Fruit fly (Drosophila melanogaster): Measurements from ENCODE around the gene CG18508.

The CG18508 gene

DNA sequence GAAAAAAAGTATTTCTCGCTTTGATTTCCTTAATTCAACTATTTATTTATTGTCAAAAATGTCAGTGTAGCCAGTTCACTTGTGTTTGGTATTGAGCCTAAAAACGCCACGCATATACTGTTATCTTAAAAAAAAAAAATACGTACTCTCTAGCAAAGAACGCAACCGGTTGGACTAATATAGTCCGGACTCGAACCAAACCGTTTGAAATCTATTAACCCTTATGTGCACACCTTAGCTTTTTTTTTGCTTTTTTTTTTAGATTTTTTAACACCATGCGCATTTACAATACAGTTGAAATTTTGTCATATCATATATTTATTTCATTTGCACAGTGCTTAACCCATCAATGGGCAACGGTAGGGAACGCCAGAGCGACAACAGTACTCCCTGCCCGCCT, at the start of gene CG18508:
Gene CG18508, minus strand, starts transcription at position 69 of the 400 bp plus-strand sequence.
- no peak for TF ChIP-seq CG17801 (GFP tag; optimal IDR thresholded peaks at IDR 0.05; ENCODE audit: partially characterized antibody)

DNA sequence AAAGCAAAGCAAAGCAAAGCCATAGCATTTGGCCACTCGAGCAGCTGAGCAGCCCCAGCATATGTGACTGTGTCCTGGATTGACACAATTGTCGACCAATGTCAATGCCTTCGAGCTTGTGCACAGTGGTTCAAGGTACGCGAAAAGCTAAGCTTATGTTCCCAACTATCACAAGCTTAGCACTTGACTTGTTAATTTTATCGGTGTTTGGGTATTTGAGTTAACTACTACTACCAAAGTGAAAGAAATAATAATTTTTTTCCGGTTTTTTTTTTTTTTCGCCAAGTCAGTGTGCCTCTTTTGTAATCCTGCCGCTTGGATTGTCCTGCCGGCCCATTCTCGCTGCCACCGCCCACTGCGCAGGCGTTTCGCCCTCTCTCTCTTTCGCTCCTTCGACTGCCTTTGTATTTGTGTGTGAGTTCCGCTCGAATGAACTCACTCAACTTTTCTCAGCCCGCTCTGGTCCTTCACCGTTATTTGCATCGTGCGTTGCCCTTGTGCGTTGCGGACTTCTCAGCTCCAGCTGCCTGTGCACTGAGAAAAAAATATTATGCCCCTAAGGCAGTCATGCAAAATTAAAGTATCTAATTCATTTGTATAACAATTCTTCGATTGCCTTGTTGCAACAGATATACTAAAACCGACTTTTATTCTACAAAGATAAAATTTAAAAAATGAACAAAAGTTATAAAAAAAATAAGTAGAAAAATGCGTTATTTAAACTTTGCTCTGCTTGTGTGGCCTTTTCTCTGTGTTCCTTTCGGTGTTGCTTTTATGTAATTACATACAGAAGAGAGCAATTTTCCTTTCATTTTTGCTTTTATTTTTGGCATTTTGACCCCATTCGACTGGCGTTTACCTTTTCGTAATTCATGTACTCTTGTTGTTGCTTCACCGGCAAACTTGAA, 33.2 kb upstream of the CG18508 start:
- no peak for TF ChIP-seq CG17801 (GFP tag; optimal IDR thresholded peaks at IDR 0.05; ENCODE audit: partially characterized antibody)

DNA sequence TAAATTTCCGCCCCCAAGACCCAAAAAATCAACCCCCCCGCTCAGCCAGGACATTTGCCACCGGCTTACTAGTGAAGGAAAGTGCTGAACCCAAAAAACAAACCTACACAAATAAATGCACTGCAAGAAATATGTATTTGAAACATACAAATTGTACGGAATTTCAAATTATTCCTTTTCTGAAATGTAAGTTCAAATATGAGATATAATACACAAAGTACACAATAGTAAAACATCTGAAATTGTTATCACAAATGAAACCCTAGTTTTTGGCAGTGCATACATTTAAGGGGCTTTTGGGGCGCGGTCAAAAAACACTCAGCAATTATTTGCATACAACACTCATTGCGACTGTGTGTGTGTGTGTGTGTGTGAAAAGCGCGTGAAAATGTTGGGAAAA, 20.8 kb upstream of the CG18508 start:
- no peak for TF ChIP-seq CG17801 (GFP tag; optimal IDR thresholded peaks at IDR 0.05; ENCODE audit: partially characterized antibody)

DNA sequence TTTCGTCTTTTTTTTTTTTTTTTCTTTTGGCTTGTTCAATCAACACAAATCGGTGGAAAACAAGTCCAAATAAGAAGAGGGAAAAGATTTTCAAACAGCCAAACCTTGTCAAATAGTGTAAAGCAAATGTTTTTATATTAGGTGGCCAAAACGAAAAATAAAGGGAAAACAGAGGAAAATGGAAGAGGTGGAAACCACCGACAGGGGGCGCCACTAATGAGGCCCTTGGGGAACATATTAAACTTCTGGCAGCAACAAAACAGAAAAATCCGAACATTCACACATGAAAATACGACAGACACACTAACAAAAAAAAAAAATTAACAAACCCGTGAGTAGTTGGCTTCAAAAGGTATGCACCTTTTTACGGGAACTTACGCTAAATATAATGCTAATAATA, 19.4 kb upstream of the CG18508 start:
- TF ChIP-seq CG17801 (GFP tag; optimal IDR thresholded peaks at IDR 0.05; ENCODE audit: partially characterized antibody), result no peak

DNA sequence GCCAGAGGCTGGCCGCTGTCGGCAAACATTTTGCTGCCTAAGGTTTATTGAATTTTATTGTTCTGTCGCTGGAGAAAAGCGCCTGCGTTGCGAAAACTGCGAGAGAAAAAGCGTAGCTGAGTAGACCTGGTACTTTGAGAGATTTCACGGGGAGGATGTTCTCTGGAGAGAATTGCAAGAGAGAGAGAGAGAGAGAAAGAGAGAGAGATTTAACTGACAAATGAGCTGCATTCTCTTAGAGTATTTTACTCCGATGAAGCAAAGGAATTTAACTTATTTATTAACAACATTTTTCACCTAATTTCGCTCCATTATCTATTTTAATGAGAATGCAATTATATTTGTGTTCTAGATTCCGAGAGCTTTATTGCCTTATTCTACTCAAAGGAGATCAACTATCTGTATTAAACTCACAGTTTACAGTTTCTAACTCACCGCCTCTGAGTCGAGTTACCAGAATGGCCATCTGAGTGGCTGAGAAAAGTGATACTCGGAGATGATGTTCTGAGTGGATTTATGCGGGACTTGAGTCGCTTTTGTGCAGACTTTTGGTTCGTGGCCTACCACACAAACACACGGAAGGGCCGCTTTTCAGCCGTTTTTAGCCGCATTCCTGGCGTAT, 18.0 kb upstream of the CG18508 start:
- TF ChIP-seq CG17801 (GFP tag; optimal IDR thresholded peaks at IDR 0.05; ENCODE audit: partially characterized antibody), result no peak

DNA sequence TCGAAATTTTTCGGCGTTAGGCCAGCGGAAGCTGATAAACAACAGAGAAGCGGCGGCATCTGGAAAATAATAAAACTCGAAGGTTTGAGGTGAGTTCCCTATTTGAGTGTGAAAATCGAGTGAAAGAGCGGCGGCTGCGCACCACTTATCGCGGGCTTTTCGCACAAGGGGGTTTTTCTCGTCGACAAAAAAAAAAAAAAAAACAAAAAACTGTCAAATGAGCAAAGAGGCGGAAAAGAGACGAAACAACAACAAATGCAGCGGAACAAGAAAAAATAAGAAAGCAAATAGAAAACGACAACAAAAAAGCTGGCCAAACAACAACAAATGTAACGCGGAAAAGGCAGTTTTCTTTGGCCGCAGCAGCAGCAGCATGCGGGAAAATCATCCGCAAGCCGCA, 16.8 kb upstream of the CG18508 start:
- no peak for TF ChIP-seq CG17801 (GFP tag; optimal IDR thresholded peaks at IDR 0.05; ENCODE audit: partially characterized antibody)

DNA sequence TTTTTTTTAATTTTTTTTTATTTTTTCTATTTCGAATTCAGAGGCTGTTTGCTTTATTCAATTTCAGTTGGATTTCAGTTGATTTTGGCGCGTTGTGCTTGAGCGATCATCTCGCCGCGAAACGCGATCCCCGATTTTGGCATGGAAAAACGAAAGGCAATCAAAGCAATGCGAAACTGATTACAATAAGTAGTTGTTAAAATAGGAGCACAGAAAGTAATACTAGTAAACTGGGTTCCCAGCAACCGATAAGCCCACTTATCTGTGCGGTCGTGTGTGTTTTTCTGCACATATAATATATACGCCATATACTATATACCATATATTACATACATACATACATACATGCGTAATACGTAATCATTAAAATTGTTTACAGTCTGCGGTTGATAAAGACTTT, 16.2 kb upstream of the CG18508 start:
- TF ChIP-seq CG17801 (GFP tag; optimal IDR thresholded peaks at IDR 0.05; ENCODE audit: partially characterized antibody), result no peak

DNA sequence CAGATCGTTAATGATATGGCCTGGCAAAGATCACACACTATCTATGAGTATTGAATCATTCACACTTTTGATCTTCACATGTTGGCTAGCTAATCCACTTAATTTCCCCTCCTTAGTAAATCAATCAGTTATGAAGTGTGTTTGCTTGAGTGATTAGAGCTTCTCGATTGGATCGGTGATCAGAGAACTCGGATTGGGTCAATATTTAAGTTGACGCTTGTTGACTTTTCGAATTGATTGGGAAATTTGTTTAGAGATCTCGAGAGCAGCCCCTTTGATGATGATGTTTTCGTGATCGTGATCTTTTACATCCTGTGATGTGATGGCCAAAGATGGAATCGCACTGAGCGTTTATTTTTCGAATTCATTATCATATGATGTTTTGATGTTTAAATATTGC, 15.5 kb upstream of the CG18508 start:
- no peak for TF ChIP-seq CG17801 (GFP tag; optimal IDR thresholded peaks at IDR 0.05; ENCODE audit: partially characterized antibody)

DNA sequence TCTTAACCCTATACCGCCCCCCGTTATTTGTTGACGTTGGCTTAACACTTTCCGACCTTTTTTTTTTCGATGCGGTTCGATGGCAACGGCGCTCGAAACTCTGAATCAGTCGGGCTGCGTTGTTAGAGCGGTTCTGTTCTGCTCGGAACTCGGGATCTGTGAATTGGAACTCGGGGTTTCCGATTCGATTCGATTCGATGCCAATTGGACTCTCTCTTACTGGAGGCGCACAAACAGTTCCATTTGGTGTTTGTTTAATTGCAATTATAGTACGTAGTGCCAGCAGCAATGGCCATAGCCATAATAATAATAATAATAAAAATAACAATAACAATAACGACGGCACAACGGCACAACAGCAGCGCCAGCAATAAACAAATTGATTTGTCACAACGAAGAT, 14.7 kb upstream of the CG18508 start:
- TF ChIP-seq CG17801 (GFP tag; optimal IDR thresholded peaks at IDR 0.05; ENCODE audit: partially characterized antibody), result no peak

DNA sequence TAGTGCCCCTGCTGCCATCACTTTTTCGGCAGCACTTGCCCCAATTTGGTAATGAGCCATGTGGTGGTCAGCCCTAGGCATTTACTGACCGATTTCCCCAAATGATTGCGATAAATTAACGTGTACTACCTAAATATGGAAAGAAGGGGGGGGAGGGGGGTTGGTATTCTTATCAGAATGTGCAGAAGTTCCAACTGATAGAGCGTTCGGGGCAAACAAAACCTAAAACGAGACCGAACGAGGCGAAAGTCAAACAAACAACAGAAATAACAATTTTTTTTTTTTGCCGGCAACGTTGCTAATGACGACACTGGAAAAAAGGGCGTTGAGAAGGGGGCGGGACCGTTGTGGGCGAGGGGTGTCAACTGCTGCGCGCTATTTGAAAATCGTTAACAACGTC, 13.6 kb upstream of the CG18508 start:
- TF ChIP-seq CG17801 (GFP tag; optimal IDR thresholded peaks at IDR 0.05; ENCODE audit: partially characterized antibody), result no peak

DNA sequence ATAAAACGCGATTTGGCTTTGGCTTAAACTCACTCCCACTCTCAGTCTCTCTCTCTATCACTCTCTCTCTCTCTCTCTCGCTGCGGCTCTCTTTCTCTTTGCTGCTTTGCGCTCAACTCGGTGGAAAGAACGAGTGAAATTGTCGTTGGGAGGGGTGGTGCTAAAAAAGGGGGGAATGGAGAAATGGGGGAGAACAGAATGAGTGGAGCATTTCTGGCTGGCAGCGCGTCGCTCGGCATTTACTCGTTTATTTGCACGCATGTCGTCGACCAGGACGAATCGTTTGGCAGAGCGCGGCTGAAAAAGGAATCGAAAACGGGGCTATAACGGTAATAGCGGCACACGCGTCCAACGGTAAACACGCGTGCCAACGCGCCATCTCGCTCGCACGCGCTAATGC, 3.3 kb upstream of the CG18508 start, which contains the start of gene dnc:
Gene dnc, plus strand, starts transcription at position 248 of the 400 bp plus-strand sequence.
- no peak for TF ChIP-seq CG17801 (GFP tag; optimal IDR thresholded peaks at IDR 0.05; ENCODE audit: partially characterized antibody)

DNA sequence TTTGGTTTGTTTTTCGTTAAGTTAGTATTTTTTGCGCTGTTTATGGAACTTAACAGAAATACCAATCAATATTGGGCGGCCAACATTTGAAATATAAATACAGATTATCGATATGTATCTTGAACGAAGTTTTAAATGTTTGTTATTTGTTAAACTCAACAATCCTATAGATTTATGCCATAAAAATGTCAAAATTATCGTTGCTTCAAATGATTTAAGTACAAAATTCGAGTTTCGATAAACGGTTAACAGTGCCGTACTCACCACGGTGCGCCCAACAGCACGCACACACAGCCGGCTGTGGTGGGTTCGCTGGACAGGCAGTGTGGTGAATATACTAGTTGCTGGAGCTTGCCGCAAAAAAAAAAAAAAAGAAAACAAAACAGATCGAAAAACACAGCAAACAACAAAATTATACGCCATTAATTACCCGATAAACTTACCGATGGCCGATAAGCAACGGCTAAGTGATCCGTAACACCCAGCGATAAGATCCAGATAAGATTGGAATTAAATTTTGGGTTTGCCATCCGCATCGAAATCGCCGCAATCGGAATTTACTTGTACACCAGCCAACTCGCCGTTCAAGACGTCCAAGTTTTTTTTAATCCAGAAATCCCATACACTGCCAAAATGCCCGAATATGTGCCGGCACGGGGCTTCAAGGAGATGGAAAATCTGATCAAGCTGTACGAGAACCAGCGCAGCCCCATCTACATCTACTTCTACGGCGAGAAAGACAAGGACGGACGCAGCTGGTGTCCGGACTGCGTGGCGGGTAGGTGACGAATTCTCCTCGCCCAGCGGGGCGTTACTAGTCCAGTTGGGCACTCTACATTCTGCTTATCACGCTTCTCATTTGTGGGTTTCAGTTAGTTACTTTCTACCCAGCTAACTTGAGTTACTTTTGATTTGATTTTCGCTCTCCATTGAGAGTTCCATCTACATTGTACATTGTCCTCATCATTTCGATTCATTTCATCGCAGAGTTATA, 2.2 kb upstream of the CG18508 start, which contains the start of gene CG3939:
Gene CG3939, plus strand, starts transcription at position 138 of the 994 bp plus-strand sequence.
- TF ChIP-seq CG17801 (GFP tag; optimal IDR thresholded peaks at IDR 0.05; ENCODE audit: partially characterized antibody), result no peak

DNA sequence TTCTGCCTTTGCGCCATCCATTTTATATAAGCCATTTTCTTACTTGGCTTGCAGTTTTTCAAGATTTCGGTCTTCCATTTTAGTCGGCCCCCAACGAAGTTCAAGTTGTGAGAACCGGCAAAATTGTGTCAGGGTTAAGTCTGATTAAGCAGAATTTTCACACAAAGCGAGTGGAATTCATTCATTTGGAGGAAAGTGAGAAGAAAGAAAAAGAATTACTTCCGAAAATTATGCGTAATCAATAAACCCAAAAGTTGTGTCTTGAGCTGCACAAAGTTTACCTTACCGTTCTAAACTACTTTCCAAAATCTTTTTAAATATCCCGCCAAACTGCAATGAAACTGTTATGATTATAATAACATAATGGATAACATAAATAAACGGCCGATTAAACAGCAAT, 1.4 kb upstream of the CG18508 start, which contains the start of gene Fcp3C:
Gene Fcp3C, minus strand, starts transcription at position 101 of the 400 bp plus-strand sequence.
- no peak for TF ChIP-seq CG17801 (GFP tag; optimal IDR thresholded peaks at IDR 0.05; ENCODE audit: partially characterized antibody)

DNA sequence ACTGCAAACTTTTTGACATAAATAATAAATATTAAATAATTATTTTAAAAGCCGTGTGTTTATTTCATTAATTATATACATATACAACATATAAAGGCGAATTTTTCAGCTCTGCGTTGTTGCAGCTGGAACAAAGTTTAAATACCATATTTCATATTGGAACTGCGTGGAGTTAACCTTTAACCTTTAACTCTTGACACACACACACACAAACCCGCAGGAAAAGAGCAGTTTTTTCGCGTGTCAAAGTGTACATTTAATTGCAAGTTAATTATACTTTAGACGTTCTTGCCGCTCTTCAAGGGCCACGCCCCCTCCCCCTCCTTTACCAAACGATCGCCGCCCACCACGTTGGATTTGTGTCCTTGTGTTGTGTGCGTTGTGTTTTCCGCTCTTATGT, 723 bp downstream of the CG18508 start:
- no peak for TF ChIP-seq CG17801 (GFP tag; optimal IDR thresholded peaks at IDR 0.05; ENCODE audit: partially characterized antibody)

Data from ovary, adult (tissue).